Worm (Caenorhabditis elegans) whole organism, L4/young adult: Measurements from ENCODE around the gene gpa-4.

Source experiments
- W03F9.2 ChIP-seq: fragments of 150-350 bp; optimal IDR thresholded peaks from 2 replicates; lab custom pipeline; 2014; ENCODE audit warnings: missing biosample characterization, missing genetic modification characterization
- him-1 ChIP-seq: sonication (generic microtip); optimal IDR thresholded peaks from 2 replicates; lab custom pipeline; 2016; ENCODE audit warnings: missing genotype, missing genetic modification reagents, missing genetic modification characterization, missing compliant biosample characterization

DNA sequence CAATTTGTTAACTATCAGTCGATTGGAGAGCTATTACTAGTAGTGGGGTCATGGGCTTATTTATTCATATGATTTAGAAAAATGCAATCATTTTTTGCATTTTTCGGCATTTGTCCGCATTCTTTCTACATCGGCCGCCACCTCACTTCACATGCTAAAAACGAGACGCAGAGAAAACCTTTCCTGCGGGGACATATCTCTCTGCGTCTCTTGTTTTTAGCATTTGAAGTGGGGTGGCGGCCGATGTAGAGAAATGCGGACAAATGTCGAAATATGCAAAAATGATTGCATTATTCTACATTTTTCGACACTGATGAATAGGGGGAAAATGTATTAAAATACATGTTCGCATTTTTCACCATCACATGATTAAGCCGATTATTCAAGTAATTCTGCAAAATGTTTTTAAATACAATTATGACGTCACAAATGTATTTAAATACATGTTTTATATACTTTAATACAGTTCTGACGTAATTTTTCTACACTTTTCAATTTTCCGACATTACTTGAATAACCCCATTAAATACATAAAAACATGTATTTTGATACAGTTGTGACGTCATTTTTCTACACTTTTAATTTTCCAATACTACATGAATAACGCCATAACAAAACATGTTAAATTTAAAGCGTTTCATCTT lies 29.2 kb upstream of the gpa-4 start:
- no peak for TF ChIP-seq W03F9.2 (tag; lab: Kevin White, UChicago)
- no peak for TF ChIP-seq him-1 (tag; lab: Kevin White, UChicago)
